Worm (Caenorhabditis elegans): ENCODE measurements around the gene DH11.2.

The DH11.2 gene

DNA sequence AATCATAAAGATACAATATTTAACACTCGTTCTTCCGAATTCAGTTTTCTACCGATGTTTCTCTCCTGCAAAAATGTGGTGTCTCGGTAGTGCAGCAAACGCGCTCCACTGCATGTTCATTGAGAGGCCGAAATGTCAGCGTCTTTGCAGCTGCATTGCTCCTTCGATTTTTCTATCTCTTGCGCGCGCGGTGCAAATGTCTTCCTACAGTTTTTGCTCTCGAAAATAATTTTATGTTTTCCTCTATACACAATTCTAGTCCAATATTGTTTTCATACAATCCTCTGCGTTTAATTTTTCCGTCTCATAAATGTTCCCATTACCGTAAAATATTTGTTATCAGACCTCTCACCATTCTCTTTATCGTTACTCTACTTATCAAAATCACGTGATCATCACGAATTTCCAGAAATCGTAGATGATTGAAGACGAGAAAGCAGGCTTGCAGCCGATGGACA lies 49.7 kb downstream of the DH11.2 start, which contains the start of gene ufd-2 (continued):
- TF ChIP-seq nfya-1 (tag; optimal IDR thresholded peaks at IDR 0.05) (peak; percentile 63), ztf-16 (tag; optimal IDR thresholded peaks at IDR 0.05) (peak; percentile 41), gmeb-2 (tag; optimal IDR thresholded peaks at IDR 0.05) (no peak)

Data from whole organism, late embryonic.